Worm (Caenorhabditis elegans) whole organism, midembryonic: ENCODE measurements around the gene ZK177.9.

ENCODE experiments used
- T22C8.4 ChIP-seq: fragments of 200-800 bp; sonication (Bioruptor generic); IDR thresholded peaks from 2 replicates; pipeline ENCODE4 v1.3.6; 2022; ENCODE audit warnings: missing genetic modification characterization, missing compliant biosample characterization
- cog-1 ChIP-seq: sonication (generic microtip); optimal IDR thresholded peaks from 2 replicates; lab custom pipeline; 2016; ENCODE audit warnings: missing genetic modification characterization, missing compliant biosample characterization
- flt-1 ChIP-seq: fragments of 200-800 bp; sonication (Bioruptor generic); IDR thresholded peaks from 2 replicates; pipeline ENCODE4 v1.3.6; 2022; ENCODE audit warnings: missing genetic modification characterization, missing compliant biosample characterization
- klf-2 ChIP-seq: fragments of 200-800 bp; sonication (Bioruptor generic); conservative IDR thresholded peaks from 2 replicates; pipeline ENCODE4 v1.3.6; 2022; ENCODE audit warnings: missing genetic modification reagents, missing genetic modification characterization, missing compliant biosample characterization
- med-1 ChIP-seq: sonication (generic microtip); optimal IDR thresholded peaks from 2 replicates; lab custom pipeline; 2017; ENCODE audit warnings: missing genetic modification characterization, mild to moderate bottlenecking, missing compliant biosample characterization, antibody characterized with exemption, missing genetic modification reagents; ENCODE audit not compliant: insufficient read depth
- ref-1 ChIP-seq: fragments of 200-800 bp; sonication (Bioruptor generic); conservative IDR thresholded peaks from 2 replicates; pipeline ENCODE4 v1.3.6; 2022; ENCODE audit warnings: missing genetic modification reagents, missing genetic modification characterization, missing compliant biosample characterization
- tab-1 ChIP-seq: fragments of 200-800 bp; sonication (Bioruptor generic); IDR thresholded peaks from 2 replicates; pipeline ENCODE4 v1.3.6; 2022; ENCODE audit warnings: missing genetic modification characterization, missing compliant biosample characterization
- ztf-23 ChIP-seq: fragments of 200-800 bp; sonication (Bioruptor generic); IDR thresholded peaks from 2 replicates; pipeline ENCODE4 v1.3.6; 2022; ENCODE audit warnings: missing genetic modification reagents, missing genetic modification characterization, missing compliant biosample characterization
- ztf-29 ChIP-seq: fragments of 200-800 bp; sonication (Bioruptor generic); IDR thresholded peaks from 2 replicates; pipeline ENCODE4 v1.3.6; 2022; ENCODE audit warnings: missing genetic modification reagents, missing genetic modification characterization, missing compliant biosample characterization

The ZK177.9 gene

ce11 chrII:5533642-5534041 lies 16.1 kb upstream of the ZK177.9 start, which contains the start of gene hlh-26:
Gene hlh-26, minus strand, starts transcription at chrII:5533742.
- TF ChIP-seq ztf-23 (no peak), T22C8.4 (GFP tag; lab: Robert Waterston, UW) (no peak), klf-2 (GFP tag; lab: Robert Waterston, UW) (no peak), ztf-29 (GFP tag; lab: Robert Waterston, UW) (no peak), cog-1 (tag; lab: Kevin White, UChicago) (no peak), ref-1 (no peak), flt-1 (GFP tag; lab: Robert Waterston, UW) (no peak), med-1 (no peak), tab-1 (GFP tag; lab: Robert Waterston, UW) (no peak)

ce11 chrII:5531855-5532328 lies 14.3 kb upstream of the ZK177.9 start, which contains the start of gene C17C3.9:
Gene C17C3.9, minus strand, starts transcription at chrII:5532278.
- TF ChIP-seq ztf-29 (GFP tag; lab: Robert Waterston, UW) (no peak), ref-1 (no peak), flt-1 (GFP tag; lab: Robert Waterston, UW) (no peak), ztf-23 (no peak), med-1 (no peak), tab-1 (GFP tag; lab: Robert Waterston, UW) (no peak), cog-1 (tag; lab: Kevin White, UChicago) (no peak), T22C8.4 (GFP tag; lab: Robert Waterston, UW) (no peak), klf-2 (GFP tag; lab: Robert Waterston, UW) (no peak)

ce11 chrII:5527841-5528240 lies 10.3 kb upstream of the ZK177.9 start, which contains the start of gene ZK177.1:
Gene ZK177.1, plus strand, starts transcription at chrII:5528141.
- no peak for TF ChIP-seq med-1
- no peak for TF ChIP-seq ztf-29 (GFP tag; lab: Robert Waterston, UW)
- TF ChIP-seq cog-1 (tag; lab: Kevin White, UChicago) = no peak
- no peak for TF ChIP-seq tab-1 (GFP tag; lab: Robert Waterston, UW)
- TF ChIP-seq flt-1 (GFP tag; lab: Robert Waterston, UW) = no peak
- TF ChIP-seq ref-1 = no peak
- no peak for TF ChIP-seq T22C8.4 (GFP tag; lab: Robert Waterston, UW)
- TF ChIP-seq klf-2 (GFP tag; lab: Robert Waterston, UW) = no peak
- TF ChIP-seq ztf-23 = no peak

ce11 chrII:5525297-5525696 lies 7.8 kb upstream of the ZK177.9 start, which contains the start of gene tbx-35:
Gene tbx-35, minus strand, starts transcription at chrII:5525397.
- TF ChIP-seq ref-1 (no peak), ztf-23 (no peak), flt-1 (GFP tag; lab: Robert Waterston, UW) (no peak), klf-2 (GFP tag; lab: Robert Waterston, UW) (no peak)

ce11 chrII:5522637-5523036 lies 5.1 kb upstream of the ZK177.9 start, which contains the start of gene ZK177.11:
Gene ZK177.11, plus strand, starts transcription at chrII:5522937.
- TF ChIP-seq klf-2 (GFP tag; lab: Robert Waterston, UW) (no peak), ztf-23 (no peak), T22C8.4 (GFP tag; lab: Robert Waterston, UW) (no peak)

- TF ChIP-seq med-1 = no peak
- no peak for TF ChIP-seq flt-1 (GFP tag; lab: Robert Waterston, UW)
- TF ChIP-seq klf-2 (GFP tag; lab: Robert Waterston, UW) = no peak
- TF ChIP-seq tab-1 (GFP tag; lab: Robert Waterston, UW) = no peak
- TF ChIP-seq cog-1 (tag; lab: Kevin White, UChicago) = no peak
- no peak for TF ChIP-seq ztf-29 (GFP tag; lab: Robert Waterston, UW)
- no peak for TF ChIP-seq ztf-23
- TF ChIP-seq ref-1 = no peak
- no peak for TF ChIP-seq T22C8.4 (GFP tag; lab: Robert Waterston, UW)
These were observed 3.9 kb upstream of the ZK177.9 start, which contains the start of gene ZK177.12 for ce11 chrII:5521411-5521810. Gene ZK177.12, plus strand, starts transcription at chrII:5521711.

ce11 chrII:5518910-5519309 lies 1.4 kb upstream of the ZK177.9 start, which contains the start of gene ZK177.2:
Gene ZK177.2, plus strand, starts transcription at chrII:5519210.
- TF ChIP-seq klf-2 (GFP tag; lab: Robert Waterston, UW) (no peak), tab-1 (GFP tag; lab: Robert Waterston, UW) (no peak), med-1 (no peak), ztf-29 (GFP tag; lab: Robert Waterston, UW) (no peak), T22C8.4 (GFP tag; lab: Robert Waterston, UW) (no peak), ref-1 (no peak), cog-1 (tag; lab: Kevin White, UChicago) (no peak), flt-1 (GFP tag; lab: Robert Waterston, UW) (no peak), ztf-23 (no peak)

- TF ChIP-seq ref-1 (no peak), ztf-29 (GFP tag; lab: Robert Waterston, UW) (no peak)
These were observed 512 bp upstream of the ZK177.9 start for ce11 chrII:5518055-5518454.

ce11 chrII:5515542-5515941 lies 2.0 kb downstream of the ZK177.9 start, which contains the start of gene ZK177.3:
Gene ZK177.3, plus strand, starts transcription at chrII:5515842.
- TF ChIP-seq ztf-29 (GFP tag; lab: Robert Waterston, UW) (no peak), ztf-23 (no peak), med-1 (no peak)

ce11 chrII:5514846-5515245 lies 2.7 kb downstream of the ZK177.9 start, which contains the start of gene sahd-1:
Gene sahd-1, minus strand, starts transcription at chrII:5514945.
- TF ChIP-seq ztf-29 (GFP tag; lab: Robert Waterston, UW) (no peak), T22C8.4 (GFP tag; lab: Robert Waterston, UW) (no peak), flt-1 (GFP tag; lab: Robert Waterston, UW) (no peak), klf-2 (GFP tag; lab: Robert Waterston, UW) (no peak)
